Worm (Caenorhabditis elegans) whole organism, mixed stage, embryonic: ENCODE data around the gene Y52E8A.3.

Source experiments
- M03D4.4 ChIP-seq: sonication (generic microtip); optimal IDR thresholded peaks from 2 replicates; lab custom pipeline; 2017; ENCODE audit warnings: mild to moderate bottlenecking, missing genetic modification characterization, missing compliant biosample characterization
- bed-3 ChIP-seq: fragments of 200-800 bp; sonication (Bioruptor generic); optimal IDR thresholded peaks from 3 replicates; lab custom pipeline; 2018; ENCODE audit warnings: mild to moderate bottlenecking, missing genetic modification characterization, moderate library complexity, missing compliant biosample characterization
- blmp-1 ChIP-seq: fragments of 150-350 bp; optimal IDR thresholded peaks from 2 replicates; lab custom pipeline; 2014; ENCODE audit warnings: missing biosample characterization, missing genetic modification characterization
- ceh-39 ChIP-seq: fragments of 150-350 bp; optimal IDR thresholded peaks from 2 replicates; lab custom pipeline; 2014; ENCODE audit warnings: missing biosample characterization, missing genetic modification characterization
- ceh-43 ChIP-seq: fragments of 200-800 bp; sonication (Bioruptor generic); optimal IDR thresholded peaks from 2 replicates; lab custom pipeline; 2018; ENCODE audit warnings: mild to moderate bottlenecking, missing genetic modification characterization, moderate library complexity, missing compliant biosample characterization
- ceh-83 ChIP-seq: fragments of 200-800 bp; sonication (Bioruptor generic); optimal IDR thresholded peaks from 2 replicates; lab custom pipeline; 2018; ENCODE audit warnings: mild to moderate bottlenecking, missing genetic modification characterization, missing compliant biosample characterization
- cnd-1 ChIP-seq: fragments of 200-800 bp; sonication (Bioruptor generic); optimal IDR thresholded peaks from 2 replicates; lab custom pipeline; 2018; ENCODE audit warnings: mild to moderate bottlenecking, missing genetic modification characterization, missing compliant biosample characterization
- drap-1 ChIP-seq: fragments of 200-800 bp; sonication (Bioruptor generic); optimal IDR thresholded peaks from 3 replicates; lab custom pipeline; 2018; ENCODE audit warnings: mild to moderate bottlenecking, missing genetic modification characterization, missing compliant biosample characterization
- elt-1 ChIP-seq: sonication (generic microtip); optimal IDR thresholded peaks from 2 replicates; lab custom pipeline; 2017; ENCODE audit warnings: missing genetic modification characterization, mild to moderate bottlenecking, missing compliant biosample characterization, antibody characterized with exemption, moderate library complexity, borderline replicate concordance; ENCODE audit not compliant: insufficient read depth
- flh-1 ChIP-seq: fragments of 200-800 bp; sonication (Bioruptor generic); optimal IDR thresholded peaks from 2 replicates; lab custom pipeline; 2018; ENCODE audit warnings: mild to moderate bottlenecking, missing genetic modification characterization, moderate library complexity, missing compliant biosample characterization
- ham-2 ChIP-seq: fragments of 200-800 bp; sonication (Bioruptor generic); optimal IDR thresholded peaks from 2 replicates; lab custom pipeline; 2018; ENCODE audit warnings: mild to moderate bottlenecking, missing genetic modification characterization, missing compliant biosample characterization
- hlh-1 ChIP-seq: fragments of 150-350 bp; optimal IDR thresholded peaks from 2 replicates; lab custom pipeline; 2014; ENCODE audit warnings: missing biosample characterization, missing genetic modification reagents, missing genetic modification characterization
- lin-13 ChIP-seq: fragments of 150-350 bp; optimal IDR thresholded peaks from 2 replicates; lab custom pipeline; 2014; ENCODE audit warnings: missing biosample characterization, missing genetic modification characterization
- lin-32 ChIP-seq: fragments of 200-800 bp; sonication (Bioruptor generic); optimal IDR thresholded peaks from 2 replicates; lab custom pipeline; 2018; ENCODE audit warnings: mild to moderate bottlenecking, missing genetic modification characterization, missing compliant biosample characterization
- lsy-2 ChIP-seq: fragments of 150-350 bp; optimal IDR thresholded peaks from 2 replicates; lab custom pipeline; 2014; ENCODE audit warnings: missing biosample characterization, missing genetic modification characterization
- mab-5 ChIP-seq: fragments of 150-350 bp; optimal IDR thresholded peaks from 2 replicates; lab custom pipeline; 2014; ENCODE audit warnings: missing biosample characterization, missing genetic modification characterization
- mls-2 ChIP-seq: sonication (generic microtip); optimal IDR thresholded peaks from 2 replicates; lab custom pipeline; 2016; ENCODE audit warnings: mild to moderate bottlenecking, missing genetic modification characterization, moderate library complexity, missing compliant biosample characterization
- nhr-12 ChIP-seq: fragments of 150-350 bp; optimal IDR thresholded peaks from 2 replicates; lab custom pipeline; 2014; ENCODE audit warnings: missing biosample characterization, missing genetic modification characterization
- nhr-2 ChIP-seq: fragments of 150-350 bp; optimal IDR thresholded peaks from 2 replicates; lab custom pipeline; 2014; ENCODE audit warnings: missing biosample characterization, missing genetic modification characterization
- nhr-237 ChIP-seq: fragments of 150-350 bp; optimal IDR thresholded peaks from 2 replicates; lab custom pipeline; 2014; ENCODE audit warnings: missing biosample characterization, missing genetic modification characterization
- nhr-28 ChIP-seq: fragments of 150-350 bp; optimal IDR thresholded peaks from 2 replicates; lab custom pipeline; 2014; ENCODE audit warnings: missing biosample characterization, missing genetic modification characterization
- nhr-76 ChIP-seq: sonication (generic microtip); optimal IDR thresholded peaks from 2 replicates; lab custom pipeline; 2017; ENCODE audit warnings: missing biosample characterization, missing genetic modification characterization
- pha-4 ChIP-seq: fragments of 150-350 bp; optimal IDR thresholded peaks from 2 replicates; lab custom pipeline; 2018; ENCODE audit warnings: missing biosample characterization, missing genetic modification reagents, missing genetic modification characterization
- sem-2 ChIP-seq: fragments of 200-800 bp; sonication (Bioruptor generic); optimal IDR thresholded peaks from 2 replicates; lab custom pipeline; 2018; ENCODE audit warnings: mild to moderate bottlenecking, missing genetic modification characterization, missing compliant biosample characterization
- snpc-4 ChIP-seq: fragments of 150-350 bp; optimal IDR thresholded peaks from 2 replicates; lab custom pipeline; 2014; ENCODE audit warnings: missing biosample characterization, missing genetic modification characterization
- sptf-1 ChIP-seq: sonication (generic microtip); optimal IDR thresholded peaks from 2 replicates; lab custom pipeline; 2017; ENCODE audit warnings: mild to moderate bottlenecking, missing genetic modification characterization, moderate library complexity, missing compliant biosample characterization
- tbx-8 ChIP-seq: fragments of 200-800 bp; sonication (Bioruptor generic); optimal IDR thresholded peaks from 2 replicates; lab custom pipeline; 2018; ENCODE audit warnings: mild to moderate bottlenecking, missing genetic modification characterization, moderate library complexity, missing compliant biosample characterization
- unc-39 ChIP-seq: fragments of 150-350 bp; optimal IDR thresholded peaks from 2 replicates; lab custom pipeline; 2014; ENCODE audit warnings: missing biosample characterization, missing genetic modification characterization
- unc-62 ChIP-seq: fragments of 150-350 bp; optimal IDR thresholded peaks from 2 replicates; lab custom pipeline; 2014; ENCODE audit warnings: missing biosample characterization, missing genetic modification reagents, missing genetic modification characterization
- zip-8 ChIP-seq: fragments of 150-350 bp; optimal IDR thresholded peaks from 2 replicates; lab custom pipeline; 2014; ENCODE audit warnings: missing biosample characterization, missing genetic modification characterization

Gene Y52E8A.3

DNA sequence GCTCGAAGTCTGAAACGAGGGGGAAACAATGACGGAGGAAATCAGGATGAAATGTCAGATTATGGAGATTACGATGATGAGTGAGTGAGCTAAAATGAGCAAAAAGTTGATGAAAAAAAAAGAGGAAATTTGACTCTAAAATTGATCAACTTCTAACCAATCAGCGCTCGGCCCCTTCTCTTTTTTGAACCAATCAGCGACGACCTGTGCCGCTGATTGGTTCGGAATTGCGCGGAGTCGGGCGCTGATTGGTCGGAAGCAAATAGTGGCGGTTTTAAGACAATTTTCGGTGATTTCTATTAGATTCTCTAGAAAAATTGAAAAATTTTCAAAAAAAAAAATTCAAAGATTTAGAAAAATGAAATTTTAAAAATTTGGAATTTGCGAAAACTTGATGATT lies 31.0 kb upstream of the Y52E8A.3 start:
- TF ChIP-seq tbx-8 (GFP tag; lab: Kevin White, UChicago) (no peak), nhr-2 (tag; lab: Kevin White, UChicago) (no peak), nhr-237 (tag; lab: Kevin White, UChicago) (no peak), M03D4.4 (tag; lab: Kevin White, UChicago) (no peak), cnd-1 (tag; lab: Kevin White, UChicago) (no peak), mls-2 (tag; lab: Kevin White, UChicago) (no peak), drap-1 (no peak), bed-3 (GFP tag; lab: Kevin White, UChicago) (no peak), pha-4 (tag; lab: Kevin White, UChicago) (no peak), hlh-1 (tag; lab: Kevin White, UChicago) (no peak), nhr-12 (tag; lab: Kevin White, UChicago) (no peak), ceh-43 (GFP tag; lab: Kevin White, UChicago) (no peak), nhr-28 (tag; lab: Kevin White, UChicago) (no peak)

DNA sequence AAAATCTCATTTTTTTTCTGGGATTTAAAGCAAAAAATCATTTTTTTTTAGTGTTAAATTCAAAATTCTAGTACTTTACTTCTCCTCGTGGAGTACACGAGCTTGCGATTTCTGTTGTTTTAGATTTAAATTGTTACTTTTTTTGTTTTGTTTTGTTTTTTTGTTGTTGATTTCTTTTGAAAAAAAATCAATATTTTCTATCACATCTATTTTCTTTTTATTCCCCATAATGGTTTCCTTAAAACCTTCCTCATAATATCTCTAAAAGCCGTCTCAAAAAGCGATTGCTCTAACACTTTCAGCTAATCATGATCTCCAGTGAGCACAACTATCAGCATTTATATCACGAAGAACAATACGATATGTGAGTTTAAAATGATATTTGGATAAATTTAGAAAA lies 27.7 kb upstream of the Y52E8A.3 start, which contains the start of gene madf-3:
TSS of gene madf-3 (plus strand) at position 301 of the 400 bp plus-strand sequence.
- TF ChIP-seq nhr-76 (tag; lab: Kevin White, UChicago) (no peak), flh-1 (GFP tag; lab: Kevin White, UChicago) (no peak), ham-2 (no peak), nhr-28 (tag; lab: Kevin White, UChicago) (no peak), lin-13 (tag; lab: Kevin White, UChicago) (no peak), pha-4 (tag; lab: Kevin White, UChicago) (no peak), M03D4.4 (tag; lab: Kevin White, UChicago) (no peak), zip-8 (tag; lab: Kevin White, UChicago) (no peak), bed-3 (GFP tag; lab: Kevin White, UChicago) (no peak), sem-2 (GFP tag; lab: Kevin White, UChicago) (no peak), snpc-4 (tag; lab: Kevin White, UChicago) (no peak), tbx-8 (GFP tag; lab: Kevin White, UChicago) (no peak), unc-39 (tag; lab: Kevin White, UChicago) (no peak), mab-5 (tag; lab: Kevin White, UChicago) (no peak), blmp-1 (tag; lab: Kevin White, UChicago) (no peak), lin-32 (GFP tag; lab: Kevin White, UChicago) (no peak), sptf-1 (tag; lab: Kevin White, UChicago) (no peak), ceh-39 (no peak)

DNA sequence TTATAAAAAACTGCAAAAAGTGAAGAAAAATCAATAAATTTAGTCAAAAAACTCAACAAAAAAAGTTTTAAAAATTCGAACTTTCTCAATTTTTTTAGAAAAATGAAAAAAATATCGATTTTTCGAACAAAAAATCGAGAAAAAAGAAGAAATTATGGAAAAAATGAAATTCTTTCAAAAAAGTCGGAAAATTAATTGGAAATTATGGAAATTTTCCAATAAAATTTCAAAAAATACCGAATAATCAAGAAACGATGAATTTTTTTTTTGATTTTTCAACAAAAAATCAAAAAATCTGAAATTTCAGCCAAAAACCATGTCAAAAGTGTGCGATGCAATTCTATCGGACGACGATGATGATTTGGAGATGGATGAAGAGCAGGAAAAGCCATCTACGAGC lies 21.9 kb upstream of the Y52E8A.3 start, which contains the start of gene H20J04.4:
TSS of gene H20J04.4 (plus strand) at position 301 of the 400 bp plus-strand sequence.
- TF ChIP-seq nhr-237 (tag; lab: Kevin White, UChicago) (no peak), nhr-2 (tag; lab: Kevin White, UChicago) (no peak), cnd-1 (tag; lab: Kevin White, UChicago) (no peak), sem-2 (GFP tag; lab: Kevin White, UChicago) (no peak), flh-1 (GFP tag; lab: Kevin White, UChicago) (no peak), snpc-4 (tag; lab: Kevin White, UChicago) (no peak), zip-8 (tag; lab: Kevin White, UChicago) (no peak), unc-62 (GFP tag; lab: Kevin White, UChicago) (no peak), blmp-1 (tag; lab: Kevin White, UChicago) (no peak), hlh-1 (tag; lab: Kevin White, UChicago) (no peak), lin-32 (GFP tag; lab: Kevin White, UChicago) (no peak), ceh-83 (no peak), nhr-28 (tag; lab: Kevin White, UChicago) (no peak), elt-1 (tag; lab: Kevin White, UChicago) (no peak), mls-2 (tag; lab: Kevin White, UChicago) (no peak), sptf-1 (tag; lab: Kevin White, UChicago) (no peak)

DNA sequence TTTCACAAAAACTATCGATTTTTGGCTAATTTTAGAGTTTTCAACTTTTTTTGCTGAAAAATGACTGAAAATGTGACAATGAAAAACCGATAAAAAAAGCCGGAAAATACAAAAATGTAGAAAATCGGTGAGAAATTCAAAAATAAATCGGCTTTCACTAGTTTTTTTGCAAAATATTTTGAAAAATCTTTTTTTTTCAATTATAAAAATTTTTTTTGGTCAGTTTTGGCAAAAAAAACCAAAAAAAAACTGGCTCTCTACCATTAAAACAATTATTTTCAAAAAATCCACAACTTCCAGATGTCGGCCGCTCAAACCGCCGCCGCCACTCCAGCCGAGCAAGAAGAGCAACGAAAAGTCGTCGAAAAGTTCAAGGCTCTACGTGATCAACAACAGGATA lies 19.6 kb upstream of the Y52E8A.3 start, which contains the start of gene pfd-2:
TSS of gene pfd-2 (plus strand) at position 301 of the 400 bp plus-strand sequence.
- TF ChIP-seq lsy-2 (tag; lab: Kevin White, UChicago) (no peak), ceh-83 (no peak)

DNA sequence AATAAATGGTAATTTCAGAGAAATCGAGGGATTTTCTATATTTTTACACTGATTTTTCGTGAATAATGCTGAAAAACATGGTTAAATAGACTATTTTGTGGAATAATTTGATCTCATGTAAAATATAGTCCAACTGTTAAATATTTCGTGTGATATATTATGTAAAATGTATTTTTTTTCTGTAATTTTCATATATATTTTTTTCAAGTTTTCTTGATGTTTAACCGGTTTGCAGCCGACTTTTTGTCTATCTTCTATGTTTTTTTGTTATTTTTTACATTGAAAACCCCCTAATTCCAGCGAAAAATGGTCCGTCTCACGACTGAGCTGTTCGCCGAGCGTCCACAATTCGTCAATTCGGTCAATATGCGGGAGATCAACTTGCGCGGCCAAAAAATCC lies 17.3 kb upstream of the Y52E8A.3 start, which contains the start of gene mog-2:
TSS of gene mog-2 (plus strand) at position 301 of the 400 bp plus-strand sequence.
- no peak for TF ChIP-seq blmp-1 (tag; lab: Kevin White, UChicago)
